Fruit fly (Drosophila melanogaster) whole organism, prepupa: ENCODE results near the gene CG13239.

ENCODE experiments used
- CG15336 ChIP-seq: fragments of 200-800 bp; sonication (Bioruptor generic); IDR thresholded peaks from 2 replicates; pipeline ENCODE4 v1.3.6; 2022; ENCODE audit warnings: missing biosample characterization, missing genetic modification characterization
- CG6854 ChIP-seq: fragments of 200-800 bp; sonication (Bioruptor generic); optimal IDR thresholded peaks from 2 replicates; lab custom pipeline; 2017; ENCODE audit warnings: missing biosample characterization, mild to moderate bottlenecking, missing genetic modification characterization
- Eip93F ChIP-seq: fragments of 200-800 bp; sonication (Bioruptor generic); optimal IDR thresholded peaks from 2 replicates; lab custom pipeline; 2016; ENCODE audit warnings: missing biosample characterization, mild to moderate bottlenecking, missing genetic modification characterization
- Gug ChIP-seq: fragments of 200-800 bp; sonication (Bioruptor generic); IDR thresholded peaks from 2 replicates; pipeline ENCODE4 v1.3.6; 2022; ENCODE audit warnings: missing biosample characterization, missing genetic modification characterization
- Lpt ChIP-seq: fragments of 200-800 bp; sonication (Bioruptor generic); optimal IDR thresholded peaks from 3 replicates; lab custom pipeline; 2016; ENCODE audit warnings: missing biosample characterization, missing genetic modification characterization
- Sox15 ChIP-seq: fragments of 200-800 bp; sonication (Bioruptor generic); optimal IDR thresholded peaks from 3 replicates; lab custom pipeline; 2016; ENCODE audit warnings: missing biosample characterization, missing genetic modification characterization
- cyc ChIP-seq: fragments of 200-800 bp; sonication (Bioruptor generic); optimal IDR thresholded peaks from 3 replicates; lab custom pipeline; 2016; ENCODE audit warnings: missing biosample characterization, missing genetic modification characterization
- fkh ChIP-seq: fragments of 200-800 bp; sonication (Bioruptor generic); optimal IDR thresholded peaks from 3 replicates; lab custom pipeline; 2017; ENCODE audit warnings: missing biosample characterization, mild to moderate bottlenecking, missing genetic modification characterization, moderate library complexity
- spab ChIP-seq: fragments of 200-800 bp; sonication (Bioruptor generic); optimal IDR thresholded peaks from 2 replicates; lab custom pipeline; 2017; ENCODE audit warnings: missing biosample characterization, mild to moderate bottlenecking, missing genetic modification characterization, missing genetic modification reagents

dm6 chr3L:22860487-22860886 lies at the start of gene CG13239:
- no peak for TF ChIP-seq cyc (GFP tag; lab: Kevin White, UChicago)
- TF ChIP-seq fkh (GFP tag; lab: Kevin White, UChicago), result no peak
- no peak for TF ChIP-seq Gug
- TF ChIP-seq Sox15 (GFP tag; lab: Kevin White, UChicago), result no peak
- TF ChIP-seq Lpt (GFP tag; lab: Kevin White, UChicago), result no peak
- TF ChIP-seq spab (GFP tag; lab: Kevin White, UChicago), result no peak
- no peak for TF ChIP-seq Eip93F (GFP tag; lab: Kevin White, UChicago)
- no peak for TF ChIP-seq CG15336 (GFP tag; lab: Robert Waterston, UW)
- TF ChIP-seq CG6854 (GFP tag; lab: Kevin White, UChicago), result no peak
